Worm (Caenorhabditis elegans) whole organism, young adult: ENCODE results near the gene F58E6.5.

ENCODE experiments used
- B0019.2 ChIP-seq: fragments of 200-800 bp; sonication (Bioruptor generic); conservative IDR thresholded peaks from 2 replicates; pipeline ENCODE4 v1.3.6; 2022; ENCODE audit warnings: missing genetic modification reagents, missing genetic modification characterization, missing compliant biosample characterization
- C06A6.2 ChIP-seq: fragments of 200-800 bp; sonication (Bioruptor generic); conservative IDR thresholded peaks from 2 replicates; pipeline ENCODE4 v1.3.6; 2022; ENCODE audit warnings: missing genetic modification characterization, missing compliant biosample characterization
- C17E4.6 ChIP-seq: fragments of 200-800 bp; sonication (Bioruptor generic); IDR thresholded peaks from 2 replicates; pipeline ENCODE4 v1.3.6; 2022; ENCODE audit warnings: missing genetic modification reagents, missing genetic modification characterization, missing compliant biosample characterization
- D2030.7 ChIP-seq: fragments of 200-800 bp; sonication (Bioruptor generic); IDR thresholded peaks from 2 replicates; pipeline ENCODE4 v1.3.6; 2022; ENCODE audit warnings: missing genetic modification reagents, missing genetic modification characterization, missing compliant biosample characterization
- F22D6.2 ChIP-seq: sonication (generic microtip); optimal IDR thresholded peaks from 2 replicates; lab custom pipeline; 2016; ENCODE audit warnings: mild to moderate bottlenecking, missing genetic modification characterization, missing compliant biosample characterization
- F39B2.1 ChIP-seq: fragments of 200-800 bp; sonication (Bioruptor generic); IDR thresholded peaks from 2 replicates; pipeline ENCODE4 v1.3.6; 2022; ENCODE audit warnings: missing genetic modification reagents, missing genetic modification characterization, missing compliant biosample characterization
- F55B11.4 ChIP-seq: sonication (generic microtip); optimal IDR thresholded peaks from 2 replicates; lab custom pipeline; 2016; ENCODE audit warnings: missing compliant biosample characterization, missing genetic modification characterization, borderline replicate concordance; ENCODE audit not compliant: insufficient read depth
- F57A8.1 ChIP-seq: fragments of 200-800 bp; sonication (Bioruptor generic); optimal IDR thresholded peaks from 2 replicates; lab custom pipeline; 2018; ENCODE audit warnings: mild to moderate bottlenecking, missing genetic modification characterization, moderate library complexity, missing compliant biosample characterization
- F57C9.4 ChIP-seq: sonication (generic microtip); optimal IDR thresholded peaks from 2 replicates; lab custom pipeline; 2017; ENCODE audit warnings: mild to moderate bottlenecking, missing genetic modification characterization, missing compliant biosample characterization
- T07F8.4 ChIP-seq: sonication (generic microtip); optimal IDR thresholded peaks from 2 replicates; lab custom pipeline; 2016; ENCODE audit warnings: mild to moderate bottlenecking, missing genetic modification characterization, moderate library complexity, missing compliant biosample characterization
- T26A5.8 ChIP-seq: sonication (generic microtip); optimal IDR thresholded peaks from 2 replicates; lab custom pipeline; 2016; ENCODE audit warnings: missing genetic modification characterization, missing compliant biosample characterization
- Y95B8A.8 ChIP-seq: fragments of 200-800 bp; sonication (Bioruptor generic); IDR thresholded peaks from 2 replicates; pipeline ENCODE4 v1.3.6; 2022; ENCODE audit warnings: missing genetic modification reagents, missing genetic modification characterization, missing compliant biosample characterization
- atf-7 ChIP-seq: sonication (generic microtip); optimal IDR thresholded peaks from 2 replicates; lab custom pipeline; 2017; ENCODE audit warnings: mild to moderate bottlenecking, missing genetic modification characterization, missing compliant biosample characterization
- bed-1 ChIP-seq: fragments of 200-800 bp; sonication (Bioruptor generic); IDR thresholded peaks from 2 replicates; pipeline ENCODE4 v1.3.6; 2022; ENCODE audit warnings: missing genetic modification reagents, missing genetic modification characterization, missing compliant biosample characterization
- die-1 ChIP-seq: sonication (generic microtip); optimal IDR thresholded peaks from 2 replicates; lab custom pipeline; 2016; ENCODE audit warnings: missing genotype, mild to moderate bottlenecking, missing genetic modification characterization, missing compliant biosample characterization
- dox-1 ChIP-seq: fragments of 200-800 bp; sonication (Bioruptor generic); IDR thresholded peaks from 2 replicates; pipeline ENCODE4 v1.3.6; 2022; ENCODE audit warnings: missing genetic modification reagents, missing genetic modification characterization, missing compliant biosample characterization
- dpl-1 ChIP-seq: fragments of 150-350 bp; optimal IDR thresholded peaks from 2 replicates; lab custom pipeline; 2014; ENCODE audit warnings: missing biosample characterization, missing genetic modification reagents, missing genetic modification characterization
- efl-1 ChIP-seq: fragments of 150-350 bp; optimal IDR thresholded peaks from 2 replicates; lab custom pipeline; 2014; ENCODE audit warnings: missing biosample characterization, missing genetic modification reagents, missing genetic modification characterization
- egl-18 ChIP-seq: fragments of 200-800 bp; sonication (Bioruptor generic); IDR thresholded peaks from 2 replicates; pipeline ENCODE4 v1.3.6; 2022; ENCODE audit warnings: missing genetic modification reagents, missing genetic modification characterization, missing compliant biosample characterization
- egrh-3 ChIP-seq: fragments of 200-800 bp; sonication (Bioruptor generic); IDR thresholded peaks from 2 replicates; pipeline ENCODE4 v1.3.6; 2022; ENCODE audit warnings: missing genetic modification reagents, missing genetic modification characterization, missing compliant biosample characterization
- ekl-4 ChIP-seq: fragments of 200-800 bp; sonication (Bioruptor generic); IDR thresholded peaks from 2 replicates; pipeline ENCODE4 v1.3.6; 2022; ENCODE audit warnings: missing genetic modification reagents, missing genetic modification characterization, missing compliant biosample characterization
- fkh-3 ChIP-seq: sonication (generic microtip); optimal IDR thresholded peaks from 2 replicates; lab custom pipeline; 2016; ENCODE audit warnings: mild to moderate bottlenecking, missing genetic modification characterization, missing compliant biosample characterization
- hlh-12 ChIP-seq: sonication (generic microtip); optimal IDR thresholded peaks from 2 replicates; lab custom pipeline; 2016; ENCODE audit warnings: missing genetic modification characterization, missing compliant biosample characterization
- hsf-1 ChIP-seq: fragments of 200-800 bp; sonication (Bioruptor generic); IDR thresholded peaks from 2 replicates; pipeline ENCODE4 v1.3.6; 2022; ENCODE audit warnings: missing genetic modification reagents, missing genetic modification characterization, missing compliant biosample characterization
- lag-1 ChIP-seq: fragments of 200-800 bp; sonication (Bioruptor generic); IDR thresholded peaks from 2 replicates; pipeline ENCODE4 v1.3.6; 2022; ENCODE audit warnings: missing genetic modification reagents, missing genetic modification characterization, missing compliant biosample characterization
- lin-26 ChIP-seq: fragments of 200-800 bp; sonication (Bioruptor generic); IDR thresholded peaks from 2 replicates; pipeline ENCODE4 v1.3.6; 2022; ENCODE audit warnings: missing genetic modification reagents, missing genetic modification characterization, missing compliant biosample characterization
- lin-35 ChIP-seq, 3 experiments: fragments of 150-350 bp in 2 of 3; sonication (generic microtip) in 1 of 3; optimal IDR thresholded peaks; 2 replicates each; lab custom pipeline; 2014 to 2018; ENCODE audit warnings: missing biosample characterization in 3 of 3, missing genetic modification characterization in 3 of 3, missing genetic modification reagents in 3 of 3
- mes-4 ChIP-seq: sonication (generic microtip); optimal IDR thresholded peaks from 2 replicates; lab custom pipeline; 2016; ENCODE audit warnings: missing genotype, missing genetic modification characterization, missing compliant biosample characterization
- nfyb-1 ChIP-seq: fragments of 200-800 bp; sonication (Bioruptor generic); IDR thresholded peaks from 2 replicates; pipeline ENCODE4 v1.3.6; 2022; ENCODE audit warnings: missing genetic modification reagents, missing genetic modification characterization, missing compliant biosample characterization
- repo-1 ChIP-seq: sonication (generic microtip); optimal IDR thresholded peaks from 2 replicates; lab custom pipeline; 2017; ENCODE audit warnings: mild to moderate bottlenecking, missing genetic modification characterization, missing compliant biosample characterization
- sea-2 ChIP-seq: fragments of 200-800 bp; sonication (Bioruptor generic); IDR thresholded peaks from 2 replicates; pipeline ENCODE4 v1.3.6; 2022; ENCODE audit warnings: missing genetic modification characterization, missing compliant biosample characterization
- snpc-1.1 ChIP-seq: sonication (generic microtip); optimal IDR thresholded peaks from 2 replicates; lab custom pipeline; 2017; ENCODE audit warnings: missing genetic modification characterization, mild to moderate bottlenecking, missing compliant biosample characterization, antibody characterized with exemption, moderate library complexity, missing genotype, missing genetic modification reagents; ENCODE audit not compliant: insufficient read depth
- snpc-4 ChIP-seq, 5 experiments: fragments of 150-350 bp in 1 of 5; sonication (generic microtip) in 4 of 5; optimal IDR thresholded peaks; 2 replicates each; lab custom pipeline; 2014 to 2018; ENCODE audit warnings: missing genetic modification characterization in 5 of 5, missing biosample characterization in 3 of 5, antibody characterized with exemption in 2 of 5, mild to moderate bottlenecking in 2 of 5, missing compliant biosample characterization in 2 of 5, missing genotype in 2 of 5, moderate library complexity in 2 of 5, missing genetic modification reagents in 1 of 5
- somi-1 ChIP-seq: fragments of 200-800 bp; sonication (Bioruptor generic); optimal IDR thresholded peaks from 2 replicates; lab custom pipeline; 2018; ENCODE audit warnings: mild to moderate bottlenecking, missing genetic modification characterization, missing compliant biosample characterization
- sptf-2 ChIP-seq: fragments of 200-800 bp; sonication (Bioruptor generic); optimal IDR thresholded peaks from 2 replicates; lab custom pipeline; 2018; ENCODE audit warnings: mild to moderate bottlenecking, missing genetic modification characterization, missing compliant biosample characterization
- xnd-1 ChIP-seq: sonication (generic microtip); optimal IDR thresholded peaks from 2 replicates; lab custom pipeline; 2016; ENCODE audit warnings: missing genotype, missing genetic modification reagents, missing genetic modification characterization, missing compliant biosample characterization
- zfh-2 ChIP-seq: fragments of 200-800 bp; sonication (Bioruptor generic); conservative IDR thresholded peaks from 2 replicates; pipeline ENCODE4 v1.3.6; 2022; ENCODE audit warnings: missing genetic modification reagents, missing genetic modification characterization, missing compliant biosample characterization
- ztf-22 ChIP-seq: fragments of 200-800 bp; sonication (Bioruptor generic); optimal IDR thresholded peaks from 2 replicates; lab custom pipeline; 2018; ENCODE audit warnings: mild to moderate bottlenecking, missing genetic modification characterization, moderate library complexity, missing compliant biosample characterization
- ztf-25 ChIP-seq: fragments of 200-800 bp; sonication (Bioruptor generic); IDR thresholded peaks from 2 replicates; pipeline ENCODE4 v1.3.6; 2022; ENCODE audit warnings: missing genetic modification reagents, missing genetic modification characterization, missing compliant biosample characterization
- ztf-26 ChIP-seq: sonication (generic microtip); optimal IDR thresholded peaks from 2 replicates; lab custom pipeline; 2017; ENCODE audit warnings: missing genetic modification characterization, missing compliant biosample characterization

The F58E6.5 gene

DNA sequence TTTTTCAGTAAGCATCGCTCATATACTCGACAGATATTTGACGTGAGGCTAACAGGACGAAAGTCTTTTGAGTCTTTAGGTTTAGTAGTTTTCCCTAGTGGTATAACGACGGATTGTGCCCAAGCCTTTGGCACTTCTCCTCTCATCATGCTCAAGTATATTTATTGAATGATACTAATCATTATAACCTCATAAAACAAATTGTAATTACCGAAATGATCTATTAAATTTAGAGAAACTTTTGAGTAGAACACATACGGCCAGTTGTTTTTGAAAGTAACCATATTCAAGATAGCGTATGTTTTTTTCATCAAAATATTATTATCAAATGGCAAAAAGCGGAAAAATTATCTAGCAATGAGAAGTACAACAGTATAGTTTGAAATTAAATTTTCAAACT lies 17.0 kb upstream of the F58E6.5 start:
- TF ChIP-seq T07F8.4, result no peak
- no peak for TF ChIP-seq F39B2.1 (GFP tag; lab: Robert Waterston, UW)
- TF ChIP-seq ztf-26 (tag; lab: Kevin White, UChicago), result no peak

DNA sequence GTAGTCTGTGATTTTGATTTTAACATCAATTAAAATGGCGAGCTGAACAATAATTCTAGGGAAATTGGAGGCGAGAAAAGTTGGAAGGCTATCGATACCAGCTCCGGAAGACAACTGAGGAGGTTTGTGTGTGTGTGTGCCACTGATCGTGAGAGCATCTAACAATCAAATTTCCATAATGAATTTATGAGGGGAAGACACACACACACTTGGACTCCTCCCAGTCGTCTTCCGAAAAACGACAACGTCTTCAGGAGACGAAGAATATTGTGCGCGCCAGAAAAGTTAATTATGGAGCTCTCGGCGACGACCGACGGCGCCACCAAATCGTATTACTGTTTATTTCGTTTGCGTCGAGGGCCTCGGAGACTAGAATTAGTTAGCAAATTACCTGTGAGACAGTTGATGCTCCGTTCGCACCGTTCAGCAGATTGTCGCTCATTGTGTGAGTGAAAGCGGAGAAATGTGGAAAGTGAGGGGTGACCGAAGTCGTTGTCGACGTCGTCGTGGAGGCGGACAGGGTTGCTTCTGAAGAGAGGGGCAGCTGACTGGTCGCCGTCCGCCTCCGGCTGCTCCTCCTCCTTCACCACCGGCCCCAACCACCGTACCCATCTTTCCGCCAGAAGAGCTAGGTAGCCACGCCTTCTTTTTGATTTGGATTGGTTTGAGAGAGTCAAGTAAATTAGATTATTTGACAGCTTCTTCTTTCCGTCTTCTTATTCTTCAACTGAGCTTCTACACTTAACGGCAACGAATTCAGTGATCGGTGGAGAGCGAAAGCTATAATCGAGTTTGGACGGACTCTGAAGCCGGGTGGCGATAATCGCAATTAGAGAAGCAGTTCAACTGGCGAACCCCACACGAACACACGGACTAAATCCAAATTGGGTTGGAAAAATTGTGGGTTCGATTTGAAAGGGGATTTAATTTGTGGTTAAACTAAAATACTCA lies 14.7 kb upstream of the F58E6.5 start, which contains the start of gene unc-42:
Gene unc-42 (minus strand): TSS at position 564 of the 951 bp plus-strand sequence.
- TF ChIP-seq bed-1 (GFP tag; lab: Robert Waterston, UW) (no peak), fkh-3 (no peak), C06A6.2 (no peak), somi-1 (GFP tag; lab: Kevin White, UChicago) (peak; percentile 17), F57A8.1 (no peak), T07F8.4 (no peak), F22D6.2 (no peak), D2030.7 (GFP tag; lab: Robert Waterston, UW) (no peak), ztf-25 (GFP tag; lab: Robert Waterston, UW) (no peak), efl-1 (GFP tag; lab: Kevin White, UChicago) (no peak), die-1 (tag; lab: Kevin White, UChicago) (no peak), zfh-2 (GFP tag; lab: Robert Waterston, UW) (peak; percentile 98), egrh-3 (GFP tag; lab: Robert Waterston, UW) (peak; percentile 81), dox-1 (GFP tag; lab: Robert Waterston, UW) (no peak), xnd-1 (tag; lab: Kevin White, UChicago) (no peak), nfyb-1 (GFP tag; lab: Robert Waterston, UW) (no peak), hsf-1 (GFP tag; lab: Robert Waterston, UW) (no peak), Y95B8A.8 (GFP tag; lab: Robert Waterston, UW) (0 out of 2 replicates have a peak, but pooled peaks have one; percentile 12), sea-2 (0 out of 2 replicates have a peak, but pooled peaks have one; percentile 38)

- TF ChIP-seq D2030.7 (GFP tag; lab: Robert Waterston, UW) (no peak), Y95B8A.8 (GFP tag; lab: Robert Waterston, UW) (no peak), sptf-2 (GFP tag; lab: Kevin White, UChicago) (no peak), lin-26 (no peak), dpl-1 (no peak), F57C9.4 (tag; lab: Kevin White, UChicago) (no peak)
Observed at ce11 chrV:9767941-9768340, 13.6 kb upstream of the F58E6.5 start.

DNA sequence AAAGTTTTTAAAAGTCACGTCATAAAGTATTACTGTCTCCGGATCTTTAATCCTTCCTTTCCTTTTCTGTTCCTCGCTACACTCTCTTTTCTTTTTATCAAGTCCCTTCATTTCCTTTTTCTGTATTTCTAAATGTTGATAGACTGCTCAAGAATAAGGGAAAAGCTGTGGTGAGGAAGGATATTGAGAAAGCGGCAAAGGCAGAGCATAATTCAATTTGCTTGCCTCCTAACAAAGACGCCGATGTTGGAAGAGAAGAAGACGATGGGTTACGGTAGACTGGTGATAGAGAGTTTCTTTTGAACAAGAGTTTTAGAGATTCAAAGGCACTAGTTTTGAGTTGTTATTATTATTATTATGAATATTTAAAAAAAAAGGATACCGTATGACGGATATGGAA lies 11.3 kb upstream of the F58E6.5 start:
- peak in 1 of 3 experiments; percentile 27 for TF ChIP-seq lin-35 (GFP tag; optimal IDR thresholded peaks at IDR 0.05; lab: Kevin White, UChicago)
- TF ChIP-seq ekl-4 (GFP tag; lab: Robert Waterston, UW), result no peak
- no peak for TF ChIP-seq ztf-22 (GFP tag; lab: Kevin White, UChicago)
- TF ChIP-seq somi-1 (GFP tag; lab: Kevin White, UChicago), result peak; percentile 9
- TF ChIP-seq, all 124 proteins: peak for 2

- no peak for TF ChIP-seq hlh-12
- no peak for TF ChIP-seq mes-4 (tag; lab: Kevin White, UChicago)
- no peak for TF ChIP-seq snpc-1.1 (tag; lab: Kevin White, UChicago)
- no peak for TF ChIP-seq snpc-4 (GFP tag; optimal IDR thresholded peaks at IDR 0.05; lab: Kevin White, UChicago)
- no peak for TF ChIP-seq snpc-4 (tag; optimal IDR thresholded peaks at IDR 0.05; lab: Kevin White, UChicago)
- TF ChIP-seq C17E4.6 (GFP tag; lab: Robert Waterston, UW), result no peak
- no peak for TF ChIP-seq repo-1 (tag; lab: Kevin White, UChicago)
- no peak for TF ChIP-seq egl-18 (GFP tag; lab: Robert Waterston, UW)
- no peak for TF ChIP-seq lag-1
- TF ChIP-seq Y95B8A.8 (GFP tag; lab: Robert Waterston, UW), result no peak
- TF ChIP-seq fkh-3, result no peak
- TF ChIP-seq xnd-1 (tag; lab: Kevin White, UChicago), result no peak
- no peak for TF ChIP-seq atf-7 (tag; lab: Kevin White, UChicago)
- no peak for TF ChIP-seq F55B11.4 (tag; lab: Kevin White, UChicago)
- no peak for TF ChIP-seq T26A5.8 (tag; lab: Kevin White, UChicago)
- TF ChIP-seq B0019.2 (GFP tag; lab: Robert Waterston, UW), result no peak
Observed at ce11 chrV:9764552-9764951, 10.2 kb upstream of the F58E6.5 start.
